Fruit fly (Drosophila melanogaster): ENCODE measurements around the gene bb8.

DNA sequence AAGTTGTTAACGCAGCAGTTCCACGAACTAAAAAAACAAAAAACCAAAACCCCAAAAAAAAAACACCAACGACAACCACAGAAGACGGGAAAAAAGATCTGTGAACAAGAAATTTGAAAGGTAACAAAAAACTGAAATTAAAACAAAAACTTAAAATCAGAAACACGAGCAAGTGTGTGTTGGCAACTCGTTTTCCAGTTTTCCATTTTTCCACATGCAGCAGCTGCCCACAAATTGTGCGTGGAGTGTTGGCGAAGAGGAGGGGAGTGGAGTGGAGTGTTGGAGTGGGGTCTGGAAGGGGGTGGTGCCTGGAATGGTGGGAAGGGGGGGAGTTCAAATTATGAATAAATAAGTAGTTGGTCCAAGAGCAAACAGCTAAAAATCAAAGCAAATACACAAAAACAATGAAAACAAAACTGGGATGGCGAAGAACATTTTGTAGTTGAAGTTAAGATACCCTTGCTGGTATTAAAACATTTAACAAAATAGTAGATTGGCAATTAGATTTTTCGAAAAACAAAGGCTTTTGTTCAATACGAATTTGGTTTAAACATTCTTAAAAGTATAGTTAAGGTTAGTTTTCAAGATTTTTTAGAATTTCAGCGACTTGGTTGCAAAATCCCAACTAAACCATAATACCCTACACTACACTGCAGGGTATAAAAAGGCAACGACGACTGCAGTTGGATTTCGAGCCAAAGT lies 43.5 kb upstream of the bb8 start:
- TF ChIP-seq CTCF (optimal IDR thresholded peaks at IDR 0.05) (no peak), CG8478 (optimal IDR thresholded peaks at IDR 0.05) (no peak)
